Worm (Caenorhabditis elegans) whole organism, L4 larva: Measurements from ENCODE around the gene F41H10.3.

Experiments
- hlh-11 ChIP-seq: fragments of 200-800 bp; sonication (Bioruptor generic); optimal IDR thresholded peaks from 2 replicates; lab custom pipeline; 2018; ENCODE audit warnings: mild to moderate bottlenecking, missing genetic modification characterization, missing compliant biosample characterization
- snpc-4 ChIP-seq: fragments of 150-350 bp; optimal IDR thresholded peaks from 2 replicates; lab custom pipeline; 2014; ENCODE audit warnings: missing biosample characterization, missing genetic modification characterization
- unc-62 ChIP-seq, 3 experiments: fragments of 150-350 bp in 1 of 3; sonication (generic microtip); optimal IDR thresholded peaks in 2 of 3; peaks in 1 of 3; 1 replicate in 1 of 3; 2 replicates in 2 of 3; lab custom pipeline; 2014 to 2017; ENCODE audit warnings: missing biosample characterization in 3 of 3, missing genetic modification characterization in 3 of 3, missing genetic modification reagents in 3 of 3, missing genotype in 1 of 3
- zag-1 ChIP-seq: fragments of 150-350 bp; optimal IDR thresholded peaks from 2 replicates; lab custom pipeline; 2014; ENCODE audit warnings: missing biosample characterization, missing genetic modification characterization

- no peak for TF ChIP-seq unc-62 (GFP tag; optimal IDR thresholded peaks at IDR 0.05 in 1 of 2; lab: Kevin White, UChicago)
- TF ChIP-seq unc-62 (tag; optimal IDR thresholded peaks at IDR 0.05; lab: Kevin White, UChicago): no peak
- no peak for TF ChIP-seq zag-1
- peak; percentile 63 for TF ChIP-seq hlh-11
- no peak for TF ChIP-seq snpc-4
Measured at ce11 chrIV:5377062-5377461, 7.5 kb downstream of the F41H10.3 start, which contains the start of gene elo-5.
